Worm (Caenorhabditis elegans): ENCODE measurements around the gene C50F4.12.
A peak's percentile ranks its signal among the peaks of the same experiment; 100 is the strongest.

The C50F4.12 gene

DNA sequence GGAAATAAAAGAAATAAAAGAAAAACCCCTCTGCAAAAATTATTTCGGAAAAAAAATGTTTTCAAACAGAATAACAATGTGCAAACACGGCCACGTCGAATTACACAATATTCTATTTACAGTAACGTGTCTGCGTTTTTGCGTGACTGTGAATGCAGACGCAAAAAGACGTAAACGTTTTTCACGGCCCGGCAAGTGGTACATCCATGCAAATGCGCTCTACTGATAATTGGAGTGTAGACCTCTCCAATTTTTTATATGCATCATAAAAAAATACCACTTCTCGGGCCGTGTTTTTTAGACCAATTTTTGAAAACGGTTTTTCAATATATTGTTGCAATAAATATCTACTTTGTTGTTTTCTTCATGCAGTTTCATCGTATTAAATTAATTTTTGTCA lies 9.9 kb upstream of the C50F4.12 start, which contains the start of gene nstp-10:
Gene nstp-10, minus strand, starts transcription at position 378 of the 400 bp plus-strand sequence.
- TF ChIP-seq ceh-36 (tag; optimal IDR thresholded peaks at IDR 0.05), result no peak
- TF ChIP-seq aly-1 (tag; optimal IDR thresholded peaks at IDR 0.05), result no peak
- TF ChIP-seq F13C5.2 (tag; optimal IDR thresholded peaks at IDR 0.05), result no peak
- TF ChIP-seq tbx-11 (GFP tag; IDR thresholded peaks at IDR 0.05), result no peak
- no peak for TF ChIP-seq scrt-1 (GFP tag; IDR thresholded peaks at IDR 0.05)
- TF ChIP-seq ets-7 (tag; optimal IDR thresholded peaks at IDR 0.05), result no peak
- no peak for TF ChIP-seq tbx-37 (GFP tag; conservative IDR thresholded peaks at IDR 0.05)
- no peak for TF ChIP-seq hmg-4 (GFP tag; optimal IDR thresholded peaks at IDR 0.05)
- no peak for TF ChIP-seq B0310.2 (tag; optimal IDR thresholded peaks at IDR 0.05)

DNA sequence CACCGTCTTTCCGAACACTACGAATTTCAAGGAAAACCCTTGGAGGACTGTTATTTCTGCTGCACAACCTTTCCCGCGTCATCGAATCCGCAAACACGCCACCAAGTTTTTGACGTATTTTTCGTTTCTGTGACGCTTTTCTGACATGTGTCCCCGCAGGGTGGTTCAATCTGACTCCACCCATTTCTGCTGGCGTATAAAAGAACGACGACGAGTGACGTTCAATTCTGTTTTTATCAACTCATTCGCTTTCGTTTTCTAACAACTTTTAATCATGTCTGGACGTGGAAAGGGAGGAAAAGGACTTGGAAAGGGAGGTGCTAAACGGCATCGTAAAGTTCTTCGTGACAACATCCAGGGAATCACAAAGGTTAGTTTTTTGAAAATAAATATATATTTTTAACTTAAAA lies 7.3 kb upstream of the C50F4.12 start, which contains the start of gene his-37:
Gene his-37, plus strand, starts transcription at position 246 of the 410 bp plus-strand sequence.
- TF ChIP-seq tbx-37 (GFP tag; conservative IDR thresholded peaks at IDR 0.05) (0 out of 2 replicates have a peak, but pooled peaks have one; percentile 34), scrt-1 (GFP tag; IDR thresholded peaks at IDR 0.05) (no peak), sea-1 (GFP tag; conservative IDR thresholded peaks at IDR 0.05) (no peak), ets-7 (tag; optimal IDR thresholded peaks at IDR 0.05) (no peak), hmg-4 (GFP tag; optimal IDR thresholded peaks at IDR 0.05) (peak; percentile 64), F13C5.2 (tag; optimal IDR thresholded peaks at IDR 0.05) (peak; percentile 41), hnd-1 (tag; optimal IDR thresholded peaks at IDR 0.05) (no peak), hmbx-1 (tag; optimal IDR thresholded peaks at IDR 0.05) (peak; percentile 16), ama-1 (optimal IDR thresholded peaks at IDR 0.05) (no peak), tbx-11 (GFP tag; IDR thresholded peaks at IDR 0.05) (no peak), aly-1 (tag; optimal IDR thresholded peaks at IDR 0.05) (no peak), tra-4 (tag; optimal IDR thresholded peaks at IDR 0.05) (peak; percentile 41), B0310.2 (tag; optimal IDR thresholded peaks at IDR 0.05) (no peak), flt-1 (GFP tag; IDR thresholded peaks at IDR 0.05) (peak; percentile 61), pes-1 (GFP tag; IDR thresholded peaks at IDR 0.05) (peak; percentile 53; the same call in 1 of the 2 replicates), ceh-36 (tag; optimal IDR thresholded peaks at IDR 0.05) (no peak), ceh-13 (GFP tag; optimal IDR thresholded peaks at IDR 0.05) (no peak)

DNA sequence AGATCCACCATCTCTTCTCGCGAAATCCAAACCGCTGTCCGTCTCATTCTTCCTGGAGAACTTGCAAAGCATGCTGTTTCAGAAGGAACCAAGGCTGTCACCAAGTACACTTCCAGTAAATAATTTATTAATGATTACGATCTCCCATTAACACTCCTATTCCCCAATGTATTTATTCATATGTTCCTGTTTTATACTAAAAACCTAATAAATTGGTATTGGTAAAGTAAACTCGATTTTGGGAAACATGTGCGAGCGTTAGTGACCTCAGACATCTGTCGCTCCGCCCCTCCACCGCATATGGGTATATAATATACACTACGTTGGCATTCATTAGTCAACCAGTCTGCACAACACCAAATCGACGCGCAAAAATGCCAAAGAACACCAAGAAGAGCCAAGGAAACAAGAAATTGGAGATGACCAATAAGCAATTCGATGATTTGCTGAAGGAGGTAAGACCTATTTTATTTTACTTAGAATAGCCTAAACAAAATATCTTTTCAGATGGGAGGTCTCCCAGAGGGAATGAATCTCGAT lies 6.6 kb upstream of the C50F4.12 start, which contains the start of gene C50F4.6:
Gene C50F4.6, plus strand, starts transcription at position 51 of the 540 bp plus-strand sequence.
- TF ChIP-seq pes-1 (GFP tag; IDR thresholded peaks at IDR 0.05), result peak; percentile 58
- no peak for TF ChIP-seq tbx-11 (GFP tag; IDR thresholded peaks at IDR 0.05)

- TF ChIP-seq aly-1 (tag; optimal IDR thresholded peaks at IDR 0.05) (no peak), tra-4 (tag; optimal IDR thresholded peaks at IDR 0.05) (no peak), tbx-11 (GFP tag; IDR thresholded peaks at IDR 0.05) (no peak), flt-1 (GFP tag; IDR thresholded peaks at IDR 0.05) (no peak), F13C5.2 (tag; optimal IDR thresholded peaks at IDR 0.05) (no peak), hmbx-1 (tag; optimal IDR thresholded peaks at IDR 0.05) (no peak), ceh-36 (tag; optimal IDR thresholded peaks at IDR 0.05) (no peak), sea-1 (GFP tag; conservative IDR thresholded peaks at IDR 0.05) (no peak), hnd-1 (tag; optimal IDR thresholded peaks at IDR 0.05) (no peak), ceh-13 (GFP tag; optimal IDR thresholded peaks at IDR 0.05) (no peak), B0310.2 (tag; optimal IDR thresholded peaks at IDR 0.05) (no peak), ets-7 (tag; optimal IDR thresholded peaks at IDR 0.05) (no peak), scrt-1 (GFP tag; IDR thresholded peaks at IDR 0.05) (no peak), pes-1 (GFP tag; IDR thresholded peaks at IDR 0.05) (no peak), hmg-4 (GFP tag; optimal IDR thresholded peaks at IDR 0.05) (no peak), tbx-37 (GFP tag; conservative IDR thresholded peaks at IDR 0.05) (no peak)
Observed at ce11 chrV:9545238-9545709, 5.7 kb upstream of the C50F4.12 start, which contains the start of the genes his-35 and his-41. his-35 (minus strand) TSS chrV:9545288. his-41 (plus strand) TSS chrV:9545536.

DNA sequence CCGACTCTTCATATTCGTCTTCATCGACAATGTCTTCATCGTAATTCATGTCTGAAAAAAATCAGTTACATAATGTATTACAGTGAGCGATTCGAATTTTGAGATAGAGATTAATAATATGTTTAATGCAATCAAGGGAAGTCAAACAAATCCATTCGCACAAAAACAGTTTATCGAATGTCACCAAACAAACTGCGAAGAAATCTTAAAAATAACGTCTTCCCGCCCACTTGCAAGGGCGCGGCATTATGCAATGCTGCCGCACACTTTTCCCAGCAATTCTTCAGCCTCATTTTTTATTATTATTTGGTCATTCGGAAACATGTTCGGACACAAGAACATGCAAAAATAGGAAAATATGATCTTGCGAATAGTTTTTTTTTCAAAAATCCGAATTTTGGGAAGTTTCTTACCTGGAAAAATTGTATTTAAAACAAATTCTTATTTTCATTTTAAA lies 4.7 kb upstream of the C50F4.12 start, which contains the start of gene mdf-1:
Gene mdf-1, minus strand, starts transcription at position 51 of the 457 bp plus-strand sequence.
- TF ChIP-seq tbx-37 (GFP tag; conservative IDR thresholded peaks at IDR 0.05) (no peak; the same call in 1 of the 2 replicates), F13C5.2 (tag; optimal IDR thresholded peaks at IDR 0.05) (peak; percentile 31), flt-1 (GFP tag; IDR thresholded peaks at IDR 0.05) (peak; percentile 39; the same call in 1 of the 2 replicates)

ce11 chrV:9541506-9541905 lies 2.0 kb upstream of the C50F4.12 start, which contains the start of gene C50F4.16:
C50F4.16 (minus strand) TSS chrV:9541606.
- TF ChIP-seq F13C5.2 (tag; optimal IDR thresholded peaks at IDR 0.05), result no peak
- no peak for TF ChIP-seq tbx-37 (GFP tag; conservative IDR thresholded peaks at IDR 0.05)
- no peak for TF ChIP-seq scrt-1 (GFP tag; IDR thresholded peaks at IDR 0.05)
- TF ChIP-seq hmbx-1 (tag; optimal IDR thresholded peaks at IDR 0.05), result no peak
- TF ChIP-seq ceh-36 (tag; optimal IDR thresholded peaks at IDR 0.05), result no peak
- no peak for TF ChIP-seq hmg-4 (GFP tag; optimal IDR thresholded peaks at IDR 0.05)
- TF ChIP-seq aly-1 (tag; optimal IDR thresholded peaks at IDR 0.05), result no peak
- no peak for TF ChIP-seq ama-1 (optimal IDR thresholded peaks at IDR 0.05)
- TF ChIP-seq flt-1 (GFP tag; IDR thresholded peaks at IDR 0.05), result no peak
- no peak for TF ChIP-seq ceh-13 (GFP tag; optimal IDR thresholded peaks at IDR 0.05)
- TF ChIP-seq pes-1 (GFP tag; IDR thresholded peaks at IDR 0.05), result no peak
- TF ChIP-seq B0310.2 (tag; optimal IDR thresholded peaks at IDR 0.05), result no peak
- TF ChIP-seq tbx-11 (GFP tag; IDR thresholded peaks at IDR 0.05), result no peak

- TF ChIP-seq ceh-36 (tag; optimal IDR thresholded peaks at IDR 0.05) (no peak), B0310.2 (tag; optimal IDR thresholded peaks at IDR 0.05) (no peak), F13C5.2 (tag; optimal IDR thresholded peaks at IDR 0.05) (no peak), ceh-13 (GFP tag; optimal IDR thresholded peaks at IDR 0.05) (no peak), tra-4 (tag; optimal IDR thresholded peaks at IDR 0.05) (no peak), scrt-1 (GFP tag; IDR thresholded peaks at IDR 0.05) (no peak)
Observed at ce11 chrV:9536505-9536904, 3.0 kb downstream of the C50F4.12 start, which contains the start of gene C50F4.4. C50F4.4 (plus strand) TSS chrV:9536771.

Data from whole organism, early embryonic.